Worm (Caenorhabditis elegans): Measurements from ENCODE around the gene txt-19.

The txt-19 gene

DNA sequence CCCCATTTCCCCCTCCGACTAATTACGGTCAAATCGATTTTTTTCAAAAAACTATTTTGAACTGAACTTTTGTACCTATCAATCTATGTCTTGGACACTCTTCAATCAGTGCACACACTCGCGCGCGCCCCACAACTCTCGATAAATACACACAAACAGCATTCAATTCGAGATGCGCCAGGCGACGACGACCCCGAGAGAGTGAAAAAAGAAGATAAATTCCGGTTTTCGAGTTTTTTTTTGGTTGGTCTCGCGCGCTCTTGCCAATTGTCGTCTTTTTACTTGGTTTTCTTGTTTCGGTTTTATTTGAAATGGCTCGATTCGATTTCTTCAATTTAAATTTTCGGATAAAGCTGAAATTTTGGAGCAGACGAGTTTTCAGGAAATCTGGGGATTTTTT lies 5.4 kb upstream of the txt-19 start:
- no peak for TF ChIP-seq B0310.2 (tag; optimal IDR thresholded peaks at IDR 0.05)
- no peak for TF ChIP-seq hmg-4 (GFP tag; optimal IDR thresholded peaks at IDR 0.05)
- TF ChIP-seq tbx-37 (GFP tag; conservative IDR thresholded peaks at IDR 0.05), result no peak
- no peak for TF ChIP-seq F13C5.2 (tag; optimal IDR thresholded peaks at IDR 0.05)
- no peak for TF ChIP-seq hnd-1 (tag; optimal IDR thresholded peaks at IDR 0.05)
- no peak for TF ChIP-seq ama-1 (optimal IDR thresholded peaks at IDR 0.05)

DNA sequence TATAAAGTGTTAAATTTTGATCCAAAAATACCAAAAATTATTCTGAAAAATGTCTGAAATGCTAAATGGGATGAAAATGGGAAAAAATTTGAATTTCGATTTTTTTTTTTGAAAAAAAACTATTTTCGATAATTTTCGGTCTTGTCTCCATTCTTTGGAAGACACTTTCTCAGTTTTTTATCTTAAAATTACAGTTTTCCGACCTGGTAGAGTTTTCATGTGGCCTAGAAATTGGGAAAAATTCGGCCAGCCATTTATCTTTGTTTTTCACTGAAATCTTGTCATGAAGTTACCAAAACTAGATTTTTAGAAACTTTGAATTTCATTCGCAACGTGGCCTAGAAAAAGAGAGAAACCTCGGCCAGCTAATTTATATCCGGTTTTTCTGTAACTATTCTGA lies 4.8 kb upstream of the txt-19 start:
- TF ChIP-seq scrt-1 (GFP tag; IDR thresholded peaks at IDR 0.05) (no peak), hmg-4 (GFP tag; optimal IDR thresholded peaks at IDR 0.05) (no peak)

DNA sequence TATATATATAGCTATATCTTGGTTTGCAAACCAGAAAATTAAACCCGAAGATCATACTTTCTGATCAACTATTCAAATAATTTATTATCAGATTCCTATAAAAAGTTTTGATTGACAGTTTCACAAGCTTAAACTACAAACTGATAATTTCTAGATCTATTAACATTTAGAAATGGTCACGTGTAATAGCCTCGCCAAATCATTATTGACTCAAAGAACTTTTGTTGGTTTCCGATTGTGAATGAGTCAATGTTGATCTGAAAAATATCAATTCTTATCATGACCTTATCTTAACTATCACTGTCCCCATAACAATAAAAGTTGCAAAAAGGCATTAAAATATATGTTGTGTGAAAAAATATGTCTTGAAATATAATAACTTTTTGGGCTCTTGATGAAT lies 3.6 kb upstream of the txt-19 start:
- TF ChIP-seq pes-1 (GFP tag; IDR thresholded peaks at IDR 0.05) (no peak), tbx-37 (GFP tag; conservative IDR thresholded peaks at IDR 0.05) (no peak), hmg-4 (GFP tag; optimal IDR thresholded peaks at IDR 0.05) (no peak), F13C5.2 (tag; optimal IDR thresholded peaks at IDR 0.05) (no peak), sea-1 (GFP tag; conservative IDR thresholded peaks at IDR 0.05) (no peak), hnd-1 (tag; optimal IDR thresholded peaks at IDR 0.05) (no peak), tra-4 (tag; optimal IDR thresholded peaks at IDR 0.05) (no peak), tbx-11 (GFP tag; IDR thresholded peaks at IDR 0.05) (no peak)

ce11 chrIV:12842895-12843294 lies 2.8 kb upstream of the txt-19 start:
- no peak for TF ChIP-seq tbx-11 (GFP tag; IDR thresholded peaks at IDR 0.05)
- no peak for TF ChIP-seq tbx-37 (GFP tag; conservative IDR thresholded peaks at IDR 0.05)
- no peak for TF ChIP-seq pes-1 (GFP tag; IDR thresholded peaks at IDR 0.05)
- TF ChIP-seq ama-1 (optimal IDR thresholded peaks at IDR 0.05), result no peak
- TF ChIP-seq flt-1 (GFP tag; IDR thresholded peaks at IDR 0.05), result no peak

- TF ChIP-seq sea-1 (GFP tag; conservative IDR thresholded peaks at IDR 0.05), result no peak
- TF ChIP-seq tbx-37 (GFP tag; conservative IDR thresholded peaks at IDR 0.05), result no peak
- no peak for TF ChIP-seq hnd-1 (tag; optimal IDR thresholded peaks at IDR 0.05)
- TF ChIP-seq F13C5.2 (tag; optimal IDR thresholded peaks at IDR 0.05), result no peak
- TF ChIP-seq B0310.2 (tag; optimal IDR thresholded peaks at IDR 0.05), result no peak
- no peak for TF ChIP-seq tbx-11 (GFP tag; IDR thresholded peaks at IDR 0.05)
- no peak for TF ChIP-seq hmg-4 (GFP tag; optimal IDR thresholded peaks at IDR 0.05)
- no peak for TF ChIP-seq scrt-1 (GFP tag; IDR thresholded peaks at IDR 0.05)
- TF ChIP-seq ceh-13 (GFP tag; optimal IDR thresholded peaks at IDR 0.05), result no peak
- TF ChIP-seq aly-1 (tag; optimal IDR thresholded peaks at IDR 0.05), result no peak
- no peak for TF ChIP-seq pes-1 (GFP tag; IDR thresholded peaks at IDR 0.05)
- no peak for TF ChIP-seq flt-1 (GFP tag; IDR thresholded peaks at IDR 0.05)
- no peak for TF ChIP-seq tra-4 (tag; optimal IDR thresholded peaks at IDR 0.05)
- no peak for TF ChIP-seq ets-7 (tag; optimal IDR thresholded peaks at IDR 0.05)
- no peak for TF ChIP-seq ceh-36 (tag; optimal IDR thresholded peaks at IDR 0.05)
- TF ChIP-seq ama-1 (optimal IDR thresholded peaks at IDR 0.05), result no peak
- TF ChIP-seq hmbx-1 (tag; optimal IDR thresholded peaks at IDR 0.05), result no peak
Measured at ce11 chrIV:12849030-12849560, 3.4 kb downstream of the txt-19 start, which contains the start of gene srf-3. TSS of gene srf-3 (plus strand) at chrIV:12849510.

ce11 chrIV:12854372-12855114 lies 8.8 kb downstream of the txt-19 start:
- TF ChIP-seq hnd-1 (tag; optimal IDR thresholded peaks at IDR 0.05), result no peak
- no peak for TF ChIP-seq ama-1 (optimal IDR thresholded peaks at IDR 0.05)
- no peak for TF ChIP-seq tra-4 (tag; optimal IDR thresholded peaks at IDR 0.05)
- TF ChIP-seq aly-1 (tag; optimal IDR thresholded peaks at IDR 0.05), result no peak

- TF ChIP-seq ama-1 (optimal IDR thresholded peaks at IDR 0.05), result no peak
- no peak for TF ChIP-seq aly-1 (tag; optimal IDR thresholded peaks at IDR 0.05)
- TF ChIP-seq hmg-4 (GFP tag; optimal IDR thresholded peaks at IDR 0.05), result no peak
- no peak for TF ChIP-seq F13C5.2 (tag; optimal IDR thresholded peaks at IDR 0.05)
- TF ChIP-seq sea-1 (GFP tag; conservative IDR thresholded peaks at IDR 0.05), result no peak
- no peak for TF ChIP-seq ets-7 (tag; optimal IDR thresholded peaks at IDR 0.05)
- TF ChIP-seq tra-4 (tag; optimal IDR thresholded peaks at IDR 0.05), result no peak
- TF ChIP-seq pes-1 (GFP tag; IDR thresholded peaks at IDR 0.05), result no peak
- TF ChIP-seq ceh-36 (tag; optimal IDR thresholded peaks at IDR 0.05), result no peak
- TF ChIP-seq hmbx-1 (tag; optimal IDR thresholded peaks at IDR 0.05), result no peak
- no peak for TF ChIP-seq tbx-37 (GFP tag; conservative IDR thresholded peaks at IDR 0.05)
- TF ChIP-seq flt-1 (GFP tag; IDR thresholded peaks at IDR 0.05), result no peak
- no peak for TF ChIP-seq tbx-11 (GFP tag; IDR thresholded peaks at IDR 0.05)
- TF ChIP-seq ceh-13 (GFP tag; optimal IDR thresholded peaks at IDR 0.05), result no peak
Measured at ce11 chrIV:12855248-12855647, 9.5 kb downstream of the txt-19 start, which contains the start of gene nstp-5. TSS of gene nstp-5 (plus strand) at chrIV:12855548.

DNA sequence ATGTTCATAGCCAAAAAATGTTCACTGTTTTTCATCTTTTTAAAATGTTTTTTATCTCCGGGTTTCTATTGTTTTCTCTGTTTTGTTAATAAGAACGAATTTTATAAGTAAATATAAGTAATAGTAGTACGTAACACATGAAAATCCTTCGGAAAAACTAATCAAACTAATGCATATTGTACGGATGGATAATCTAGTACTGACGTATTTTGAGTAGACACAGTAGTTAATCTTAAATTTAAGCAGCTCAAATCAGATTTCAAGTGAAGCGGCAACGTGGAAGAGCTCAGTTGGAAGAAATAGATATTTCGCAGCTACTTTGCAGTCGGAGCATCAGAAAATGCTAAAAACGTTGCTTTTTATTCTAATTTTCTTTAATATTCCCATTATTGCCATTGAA lies 14.1 kb downstream of the txt-19 start, which contains the start of gene gcy-18:
Gene gcy-18, plus strand, starts transcription at position 301 of the 400 bp plus-strand sequence.
- TF ChIP-seq tbx-37 (GFP tag; conservative IDR thresholded peaks at IDR 0.05), result no peak
- TF ChIP-seq B0310.2 (tag; optimal IDR thresholded peaks at IDR 0.05), result no peak
- TF ChIP-seq flt-1 (GFP tag; IDR thresholded peaks at IDR 0.05), result no peak
- no peak for TF ChIP-seq hmg-4 (GFP tag; optimal IDR thresholded peaks at IDR 0.05)
- no peak for TF ChIP-seq scrt-1 (GFP tag; IDR thresholded peaks at IDR 0.05)
- TF ChIP-seq aly-1 (tag; optimal IDR thresholded peaks at IDR 0.05), result no peak
- no peak for TF ChIP-seq ama-1 (optimal IDR thresholded peaks at IDR 0.05)
